Fruit fly (Drosophila melanogaster) whole organism, embryonic: ENCODE measurements around the gene Ptp99A.
A peak's percentile ranks its signal among the peaks of the same experiment; 100 is the strongest.

Experiments used
- CG10654 ChIP-seq: fragments of 200-800 bp; sonication (Bioruptor generic); optimal IDR thresholded peaks from 2 replicates; lab custom pipeline; 2016; ENCODE audit warnings: missing biosample characterization, missing genetic modification characterization
- CG13296 ChIP-seq: fragments of 200-800 bp; sonication (Bioruptor generic); optimal IDR thresholded peaks from 3 replicates; lab custom pipeline; 2018; ENCODE audit warnings: missing biosample characterization, mild to moderate bottlenecking, missing genetic modification characterization
- D ChIP-seq, 2 experiments: fragments of 200-800 bp in 1 of 2; fragments of >200 bp in 1 of 2; sonication (Bioruptor generic) in 1 of 2; optimal IDR thresholded peaks; 2 replicates in 1 of 2; 3 replicates in 1 of 2; lab custom pipeline; 2017; ENCODE audit warnings: mild to moderate bottlenecking in 1 of 2, missing biosample characterization in 1 of 2, missing genetic modification characterization in 1 of 2, missing genetic modification reagents in 1 of 2
- HLH54F ChIP-seq: fragments of 200-800 bp; sonication (Bioruptor generic); optimal IDR thresholded peaks from 3 replicates; lab custom pipeline; 2016; ENCODE audit warnings: missing biosample characterization, missing genetic modification characterization
- cg ChIP-seq: fragments of 200-800 bp; sonication (Bioruptor generic); optimal IDR thresholded peaks from 3 replicates; lab custom pipeline; 2019; ENCODE audit warnings: missing biosample characterization, mild to moderate bottlenecking, missing genetic modification characterization, moderate library complexity
- en ChIP-seq: fragments of 200-800 bp; sonication (Bioruptor generic); optimal IDR thresholded peaks from 2 replicates; lab custom pipeline; 2016; ENCODE audit warnings: missing biosample characterization, missing genetic modification characterization
- ewg ChIP-seq: fragments of 200-800 bp; sonication (Bioruptor generic); optimal IDR thresholded peaks from 3 replicates; lab custom pipeline; 2017; ENCODE audit warnings: mild to moderate bottlenecking, missing biosample characterization, missing genetic modification reagents, missing genetic modification characterization
- insv ChIP-seq, 2 experiments: fragments of 200-800 bp; sonication (Bioruptor generic); optimal IDR thresholded peaks; 3 replicates each; lab custom pipeline; 2016 to 2018; ENCODE audit warnings: missing biosample characterization in 2 of 2, missing genetic modification characterization in 2 of 2
- kah ChIP-seq: fragments of 200-800 bp; sonication (Bioruptor generic); optimal IDR thresholded peaks from 2 replicates; lab custom pipeline; 2018; ENCODE audit warnings: missing biosample characterization, mild to moderate bottlenecking, missing genetic modification characterization
- lab ChIP-seq: fragments of 200-800 bp; sonication (Bioruptor generic); optimal IDR thresholded peaks from 3 replicates; lab custom pipeline; 2017; ENCODE audit warnings: missing biosample characterization, missing genetic modification characterization, mild to moderate bottlenecking, moderate library complexity, missing genetic modification reagents
- pros ChIP-seq: fragments of 200-800 bp; sonication (Bioruptor generic); optimal IDR thresholded peaks from 3 replicates; lab custom pipeline; 2019; ENCODE audit warnings: missing biosample characterization, mild to moderate bottlenecking, missing genetic modification characterization, moderate library complexity
- zfh2 ChIP-seq: fragments of 200-800 bp; sonication (Bioruptor generic); optimal IDR thresholded peaks from 2 replicates; lab custom pipeline; 2016; ENCODE audit warnings: missing biosample characterization, missing genetic modification characterization

DNA sequence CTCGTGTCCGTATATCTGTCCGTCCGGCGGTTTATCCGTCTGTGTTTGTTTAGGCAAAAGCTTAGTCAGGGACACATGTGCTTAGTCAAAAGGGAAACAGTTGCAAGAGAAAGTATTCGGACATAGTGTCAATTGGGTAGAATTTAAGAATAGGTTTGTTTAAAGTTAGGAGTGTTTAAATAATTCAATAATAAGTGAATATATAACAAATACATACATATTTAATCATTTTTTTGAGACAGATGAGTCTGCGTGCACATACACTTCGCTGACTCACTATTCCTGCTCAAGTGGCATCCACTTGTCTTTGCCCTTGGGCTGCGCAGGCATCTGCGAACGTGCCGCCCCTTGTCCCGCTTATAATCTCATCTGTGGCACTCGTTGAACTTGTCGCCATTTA is 48.8 kb upstream of the Ptp99A start:
- TF ChIP-seq lab (GFP tag; lab: Kevin White, UChicago) (peak; percentile 42), CG10654 (GFP tag; lab: Kevin White, UChicago) (no peak), HLH54F (GFP tag; lab: Kevin White, UChicago) (no peak), CG13296 (GFP tag; lab: Kevin White, UChicago) (no peak), ewg (no peak), en (no peak), D (optimal IDR thresholded peaks at IDR 0.05; lab: Kevin White, UChicago) (no peak), D (GFP tag; optimal IDR thresholded peaks at IDR 0.05; lab: Kevin White, UChicago) (no peak), pros (GFP tag; lab: Kevin White, UChicago) (no peak), insv (GFP tag; optimal IDR thresholded peaks at IDR 0.05; lab: Kevin White, UChicago) (no peak), kah (GFP tag; lab: Kevin White, UChicago) (no peak), cg (no peak), zfh2 (GFP tag; lab: Kevin White, UChicago) (no peak)
